Fruit fly (Drosophila melanogaster): ENCODE measurements around the gene CG17258.

The CG17258 gene

DNA sequence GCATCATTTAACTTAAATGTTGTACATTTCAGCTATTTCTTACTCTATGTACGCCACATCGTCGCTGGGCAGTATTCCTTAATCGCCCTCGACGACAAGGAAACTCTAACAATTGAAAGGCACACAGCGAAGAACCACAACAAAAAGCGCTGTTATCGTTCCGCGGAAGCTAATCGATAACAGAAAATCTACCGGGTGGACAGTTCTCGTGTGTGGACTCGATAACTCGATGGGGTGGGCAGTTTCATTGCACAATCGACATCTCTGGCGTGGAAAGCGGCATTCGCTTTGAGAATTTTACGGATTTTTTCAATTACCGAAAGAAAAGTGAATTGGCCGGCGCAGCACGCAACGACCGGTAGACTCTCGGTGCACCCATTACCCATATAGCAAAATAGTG lies 12.2 kb downstream of the CG17258 start, which contains the start of the genes alpha4GT1 and Prp40 (continued):
- TF ChIP-seq CG6765 (GFP tag; optimal IDR thresholded peaks at IDR 0.05) = no peak
- no peak for TF ChIP-seq CG30403 (GFP tag; optimal IDR thresholded peaks at IDR 0.05)
- TF ChIP-seq B-H1 (GFP tag; IDR thresholded peaks at IDR 0.05) = no peak
- no peak for TF ChIP-seq CG43689 (GFP tag; IDR thresholded peaks at IDR 0.05)
- TF ChIP-seq tio (GFP tag; optimal IDR thresholded peaks at IDR 0.05) = no peak
- no peak for TF ChIP-seq CG7987 (GFP tag; optimal IDR thresholded peaks at IDR 0.05)
- TF ChIP-seq nom (GFP tag; optimal IDR thresholded peaks at IDR 0.05) = no peak
- TF ChIP-seq CG11085 (GFP tag; IDR thresholded peaks at IDR 0.05) = no peak
- peak; percentile 81 for TF ChIP-seq pzg (GFP tag; optimal IDR thresholded peaks at IDR 0.05)
- TF ChIP-seq Sry-δ (GFP tag; optimal IDR thresholded peaks at IDR 0.05) = peak; percentile 78
- TF ChIP-seq sqz (GFP tag; optimal IDR thresholded peaks at IDR 0.05) = no peak
- peak; percentile 30 for TF ChIP-seq CHES-1-like (GFP tag; optimal IDR thresholded peaks at IDR 0.05)
- TF ChIP-seq Ets97D (GFP tag; optimal IDR thresholded peaks at IDR 0.05) = peak; percentile 42
- no peak for TF ChIP-seq Camta (GFP tag; optimal IDR thresholded peaks at IDR 0.05)
- peak; percentile 77; the same call in 1 of the 2 replicates for TF ChIP-seq CG4360 (GFP tag; IDR thresholded peaks at IDR 0.05)
- TF ChIP-seq bab2 (GFP tag; optimal IDR thresholded peaks at IDR 0.05) = no peak
- no peak for TF ChIP-seq CG7556 (GFP tag; optimal IDR thresholded peaks at IDR 0.05)
- TF ChIP-seq trh (GFP tag; optimal IDR thresholded peaks at IDR 0.05) = no peak
- TF ChIP-seq CG2875 (GFP tag; optimal IDR thresholded peaks at IDR 0.05) = no peak
- TF ChIP-seq Ets65A (GFP tag) = no peak

DNA sequence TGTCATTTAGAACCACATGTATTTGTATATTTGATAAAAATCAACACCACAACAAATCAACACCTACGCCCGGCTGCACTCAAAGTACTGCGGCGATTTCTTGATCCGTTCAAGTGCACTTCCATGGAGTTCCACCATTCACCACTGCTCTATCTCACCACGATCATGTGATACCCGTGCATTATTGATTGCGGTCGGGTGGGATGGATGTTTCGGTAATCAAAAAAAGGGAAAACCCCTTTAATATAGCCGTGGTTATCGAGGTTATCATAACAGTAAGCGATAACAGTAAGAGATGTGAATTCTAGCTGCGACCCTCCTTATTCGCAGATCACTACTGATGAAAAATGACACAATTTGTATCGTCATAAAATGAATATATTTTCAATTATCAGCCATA lies 16.9 kb downstream of the CG17258 start, which contains the start of the genes CG17224 and CG17264:
CG17224 (minus strand) TSS at position 97 of the 400 bp plus-strand sequence.
CG17264 (plus strand) TSS at position 297 of the 400 bp plus-strand sequence.
- TF ChIP-seq Hand (GFP tag; optimal IDR thresholded peaks at IDR 0.05) (no peak), CTCF (GFP tag; optimal IDR thresholded peaks at IDR 0.05) (no peak), Spps (tag; optimal IDR thresholded peaks at IDR 0.05) (no peak), CG12155 (GFP tag; optimal IDR thresholded peaks at IDR 0.05) (no peak), Doc2 (GFP tag; IDR thresholded peaks at IDR 0.05) (no peak), dan (GFP tag; IDR thresholded peaks at IDR 0.05) (no peak), run (tag; optimal IDR thresholded peaks at IDR 0.05) (no peak), wek (GFP tag; optimal IDR thresholded peaks at IDR 0.05) (no peak), Asciz (GFP tag; optimal IDR thresholded peaks at IDR 0.05) (no peak), Lpt (GFP tag; optimal IDR thresholded peaks at IDR 0.05) (no peak), CG15514 (GFP tag; optimal IDR thresholded peaks at IDR 0.05) (no peak), Max (GFP tag; optimal IDR thresholded peaks at IDR 0.05) (no peak), CG14965 (GFP tag; optimal IDR thresholded peaks at IDR 0.05; ENCODE audit: borderline replicate concordance) (no peak), Stat92E (GFP tag; optimal IDR thresholded peaks at IDR 0.05) (no peak), CG5180 (GFP tag; optimal IDR thresholded peaks at IDR 0.05) (no peak), CG10267 (tag; optimal IDR thresholded peaks at IDR 0.05) (no peak), HLH3B (GFP tag; IDR thresholded peaks at IDR 0.05) (no peak), CG11456 (GFP tag; IDR thresholded peaks at IDR 0.05) (no peak), CG4707 (GFP tag; optimal IDR thresholded peaks at IDR 0.05) (no peak), dmrt99B (tag; optimal IDR thresholded peaks at IDR 0.05) (no peak), Gug (GFP tag; IDR thresholded peaks at IDR 0.05) (no peak), CG10462 (GFP tag; optimal IDR thresholded peaks at IDR 0.05) (no peak), Dfd (GFP tag; optimal IDR thresholded peaks at IDR 0.05) (no peak), caup (GFP tag; optimal IDR thresholded peaks at IDR 0.05; ENCODE audit: severe bottlenecking) (no peak), CG8924 (tag; optimal IDR thresholded peaks at IDR 0.05) (no peak), repo (GFP tag; optimal IDR thresholded peaks at IDR 0.05) (no peak), tin (GFP tag; optimal IDR thresholded peaks at IDR 0.05) (no peak), esg (GFP tag; conservative IDR thresholded peaks at IDR 0.05) (no peak), ranshi (GFP tag; IDR thresholded peaks at IDR 0.05) (no peak), MESR4 (GFP tag; optimal IDR thresholded peaks at IDR 0.05) (no peak), amos (GFP tag; IDR thresholded peaks at IDR 0.05; ENCODE audit: partially characterized antibody) (no peak), trem (tag; optimal IDR thresholded peaks at IDR 0.05) (peak; percentile 20)
